Fruit fly (Drosophila melanogaster) whole organism, embryonic: ENCODE measurements around the gene Ugt35A1.
A peak's percentile ranks its signal among the peaks of the same experiment; 100 is the strongest.

Source experiments
- Atf6 ChIP-seq: fragments of 200-800 bp; sonication (Bioruptor generic); IDR thresholded peaks from 2 replicates; pipeline ENCODE4 v1.3.6; 2022; ENCODE audit warnings: missing biosample characterization, missing genetic modification characterization
- CG10654 ChIP-seq: fragments of 200-800 bp; sonication (Bioruptor generic); optimal IDR thresholded peaks from 2 replicates; lab custom pipeline; 2016; ENCODE audit warnings: missing biosample characterization, missing genetic modification characterization
- CG10959 ChIP-seq: fragments of 200-800 bp; sonication (Bioruptor generic); IDR thresholded peaks from 2 replicates; pipeline ENCODE4 v1.3.6; 2022; ENCODE audit warnings: missing biosample characterization, missing genetic modification characterization
- CG13296 ChIP-seq: fragments of 200-800 bp; sonication (Bioruptor generic); optimal IDR thresholded peaks from 3 replicates; lab custom pipeline; 2018; ENCODE audit warnings: missing biosample characterization, mild to moderate bottlenecking, missing genetic modification characterization
- CG13894 ChIP-seq: fragments of 200-800 bp; sonication (Bioruptor generic); optimal IDR thresholded peaks from 3 replicates; lab custom pipeline; 2018; ENCODE audit warnings: missing biosample characterization, mild to moderate bottlenecking, missing genetic modification characterization, moderate library complexity
- CG14965 ChIP-seq: fragments of 200-800 bp; sonication (Bioruptor generic); optimal IDR thresholded peaks from 2 replicates; lab custom pipeline; 2016; ENCODE audit warnings: missing biosample characterization, missing genetic modification characterization, borderline replicate concordance
- CG15601 ChIP-seq: fragments of 200-800 bp; sonication (Bioruptor generic); optimal IDR thresholded peaks from 3 replicates; lab custom pipeline; 2019; ENCODE audit warnings: missing biosample characterization, mild to moderate bottlenecking, missing genetic modification characterization, moderate library complexity
- CG30431 ChIP-seq: fragments of 200-800 bp; sonication (Bioruptor generic); optimal IDR thresholded peaks from 2 replicates; lab custom pipeline; 2017; ENCODE audit warnings: missing biosample characterization, missing genetic modification characterization
- CG31224 ChIP-seq: fragments of 200-800 bp; sonication (Bioruptor generic); IDR thresholded peaks from 2 replicates; pipeline ENCODE4 v1.3.6; 2022; ENCODE audit warnings: missing biosample characterization, missing genetic modification characterization
- CG3163 ChIP-seq: fragments of 200-800 bp; sonication (Bioruptor generic); optimal IDR thresholded peaks from 3 replicates; lab custom pipeline; 2016; ENCODE audit warnings: missing biosample characterization, missing genetic modification characterization
- CG32767 ChIP-seq: fragments of 200-800 bp; sonication (Bioruptor generic); IDR thresholded peaks from 2 replicates; pipeline ENCODE4 v1.3.6; 2022; ENCODE audit warnings: missing biosample characterization, missing genetic modification characterization
- CG34224 ChIP-seq: fragments of 200-800 bp; sonication (Bioruptor generic); IDR thresholded peaks from 3 replicates; pipeline ENCODE4 v1.3.6; 2022; ENCODE audit warnings: missing biosample characterization, missing genetic modification characterization; ENCODE audit not compliant: partially characterized antibody
- CG42726 ChIP-seq: fragments of 200-800 bp; sonication (Bioruptor generic); IDR thresholded peaks from 2 replicates; pipeline ENCODE4 v1.3.6; 2022; ENCODE audit warnings: missing biosample characterization, missing genetic modification characterization; ENCODE audit not compliant: partially characterized antibody
- CG4424 ChIP-seq: fragments of 200-800 bp; sonication (Bioruptor generic); optimal IDR thresholded peaks from 3 replicates; lab custom pipeline; 2016; ENCODE audit warnings: missing biosample characterization, missing genetic modification characterization
- CG4820 ChIP-seq: fragments of 200-800 bp; sonication (Bioruptor generic); optimal IDR thresholded peaks from 3 replicates; lab custom pipeline; 2016; ENCODE audit warnings: missing biosample characterization, missing genetic modification characterization
- CG4854 ChIP-seq: fragments of 200-800 bp; sonication (Bioruptor generic); optimal IDR thresholded peaks from 2 replicates; lab custom pipeline; 2016; ENCODE audit warnings: missing biosample characterization, missing genetic modification characterization, inconsistent platforms
- CG6765 ChIP-seq: fragments of 200-800 bp; sonication (Bioruptor generic); optimal IDR thresholded peaks from 3 replicates; lab custom pipeline; 2017; ENCODE audit warnings: missing biosample characterization, mild to moderate bottlenecking, missing genetic modification characterization
- CG7556 ChIP-seq: fragments of 200-800 bp; sonication (Bioruptor generic); optimal IDR thresholded peaks from 2 replicates; lab custom pipeline; 2017; ENCODE audit warnings: missing biosample characterization, mild to moderate bottlenecking, missing genetic modification characterization
- CG8388 ChIP-seq: fragments of 200-800 bp; sonication (Bioruptor generic); optimal IDR thresholded peaks from 2 replicates; lab custom pipeline; 2019; ENCODE audit warnings: missing biosample characterization, mild to moderate bottlenecking, missing genetic modification characterization, moderate library complexity
- CG9437 ChIP-seq: fragments of 200-800 bp; sonication (Bioruptor generic); optimal IDR thresholded peaks from 2 replicates; lab custom pipeline; 2018; ENCODE audit warnings: missing biosample characterization, mild to moderate bottlenecking, missing genetic modification characterization
- Eip74EF ChIP-seq, 2 experiments: fragments of 200-800 bp in 1 of 2; fragments of >200 bp in 1 of 2; sonication (Bioruptor generic) in 1 of 2; optimal IDR thresholded peaks; 2 replicates each; lab custom pipeline; 2017 to 2019; ENCODE audit warnings: missing biosample characterization in 2 of 2, missing genetic modification characterization in 2 of 2, mild to moderate bottlenecking in 1 of 2, moderate library complexity in 1 of 2
- Ets65A ChIP-seq: fragments of 200-800 bp; sonication (Bioruptor generic); peaks from one replicate; lab custom pipeline; 2016; ENCODE audit warnings: missing biosample characterization, missing genetic modification characterization
- GATAe ChIP-seq: fragments of 200-800 bp; sonication (Bioruptor generic); conservative IDR thresholded peaks from 2 replicates; pipeline ENCODE4 v1.3.6; 2022; ENCODE audit warnings: missing biosample characterization, missing genetic modification characterization
- HLH3B ChIP-seq: fragments of 200-800 bp; sonication (Bioruptor generic); IDR thresholded peaks from 2 replicates; pipeline ENCODE4 v1.3.6; 2022; ENCODE audit warnings: missing biosample characterization, missing genetic modification characterization
- Hey ChIP-seq: fragments of 200-800 bp; sonication (Bioruptor generic); optimal IDR thresholded peaks from 3 replicates; lab custom pipeline; 2018; ENCODE audit warnings: missing biosample characterization, mild to moderate bottlenecking, missing genetic modification characterization
- Hmx ChIP-seq: fragments of 200-800 bp; sonication (Bioruptor generic); optimal IDR thresholded peaks from 2 replicates; lab custom pipeline; 2016; ENCODE audit warnings: missing biosample characterization, missing genetic modification characterization
- Kr ChIP-seq: fragments of 200-800 bp; sonication (Bioruptor generic); optimal IDR thresholded peaks from 2 replicates; lab custom pipeline; 2017; ENCODE audit warnings: missing biosample characterization, mild to moderate bottlenecking, missing genetic modification characterization
- Meics ChIP-seq: fragments of 200-800 bp; sonication (Bioruptor generic); optimal IDR thresholded peaks from 2 replicates; lab custom pipeline; 2017; ENCODE audit warnings: missing biosample characterization, mild to moderate bottlenecking, missing genetic modification characterization
- Mrtf ChIP-seq: fragments of 200-800 bp; sonication (Bioruptor generic); IDR thresholded peaks from 3 replicates; pipeline ENCODE4 v1.3.6; 2022; ENCODE audit warnings: missing biosample characterization, missing genetic modification characterization
- Neu2 ChIP-seq: fragments of 200-800 bp; sonication (Bioruptor generic); optimal IDR thresholded peaks from 3 replicates; lab custom pipeline; 2016; ENCODE audit warnings: missing biosample characterization, missing genetic modification characterization, borderline replicate concordance
- Pdp1 ChIP-seq, 2 experiments: fragments of 200-800 bp; sonication (Bioruptor generic); optimal IDR thresholded peaks; 3 replicates each; lab custom pipeline; 2016; ENCODE audit warnings: missing biosample characterization in 2 of 2, missing genetic modification characterization in 2 of 2, mild to moderate bottlenecking in 1 of 2, moderate library complexity in 1 of 2
- Stat92E ChIP-seq, 3 experiments: fragments of >200 bp in 2 of 3; fragments of 200-800 bp in 1 of 3; sonication (Bioruptor generic) in 1 of 3; optimal IDR thresholded peaks; 2 replicates each; lab custom pipeline; 2017 to 2019; ENCODE audit warnings: missing biosample characterization in 3 of 3, missing genetic modification characterization in 3 of 3, mild to moderate bottlenecking in 1 of 3, moderate library complexity in 1 of 3
- YL-1 ChIP-seq: fragments of 200-800 bp; sonication (Bioruptor generic); optimal IDR thresholded peaks from 3 replicates; lab custom pipeline; 2017; ENCODE audit warnings: missing biosample characterization, mild to moderate bottlenecking, missing genetic modification characterization
- abd-A ChIP-seq: fragments of 200-800 bp; sonication (Bioruptor generic); optimal IDR thresholded peaks from 3 replicates; lab custom pipeline; 2019; ENCODE audit warnings: missing biosample characterization, mild to moderate bottlenecking, missing genetic modification characterization, moderate library complexity
- btn ChIP-seq: fragments of 200-800 bp; sonication (Bioruptor generic); optimal IDR thresholded peaks from 2 replicates; lab custom pipeline; 2016; ENCODE audit warnings: missing biosample characterization, missing genetic modification characterization
- cad ChIP-seq: fragments of >200 bp; optimal IDR thresholded peaks from 2 replicates; lab custom pipeline; 2017; ENCODE audit warnings: missing biosample characterization, missing genetic modification characterization
- chif ChIP-seq, 2 experiments: fragments of 200-800 bp; sonication (Bioruptor generic); optimal IDR thresholded peaks; 3 replicates each; lab custom pipeline; 2016; ENCODE audit warnings: missing biosample characterization in 2 of 2, missing genetic modification characterization in 2 of 2
- dmrt99B ChIP-seq: fragments of 200-800 bp; sonication (Bioruptor generic); optimal IDR thresholded peaks from 2 replicates; lab custom pipeline; 2018; ENCODE audit warnings: missing biosample characterization, mild to moderate bottlenecking, missing genetic modification characterization, moderate library complexity
- eve ChIP-seq, 2 experiments: fragments of >200 bp; optimal IDR thresholded peaks; 2 replicates each; lab custom pipeline; 2017; ENCODE audit warnings: missing biosample characterization in 2 of 2, missing genetic modification characterization in 2 of 2
- fu2 ChIP-seq: fragments of 200-800 bp; sonication (Bioruptor generic); optimal IDR thresholded peaks from 2 replicates; lab custom pipeline; 2016; ENCODE audit warnings: missing biosample characterization, missing genetic modification characterization
- grau ChIP-seq: fragments of 200-800 bp; optimal IDR thresholded peaks from 3 replicates; lab custom pipeline; 2019; ENCODE audit warnings: missing biosample characterization, mild to moderate bottlenecking, missing genetic modification characterization, moderate library complexity
- hb ChIP-seq: fragments of 200-800 bp; sonication (Bioruptor generic); IDR thresholded peaks from 3 replicates; pipeline ENCODE4 v1.3.6; 2022; ENCODE audit warnings: missing biosample characterization, missing genetic modification characterization; ENCODE audit not compliant: partially characterized antibody
- hkb ChIP-seq, 2 experiments: fragments of 200-800 bp in 1 of 2; fragments of >200 bp in 1 of 2; sonication (Bioruptor generic) in 1 of 2; IDR thresholded peaks in 1 of 2; optimal IDR thresholded peaks in 1 of 2; 2 replicates each; pipeline versions ENCODE4 v1.3.6 to Lab custom; 2017 to 2022; ENCODE audit warnings: missing biosample characterization in 1 of 2, missing genetic modification characterization in 1 of 2
- jumu ChIP-seq: fragments of 200-800 bp; sonication (Bioruptor generic); optimal IDR thresholded peaks from 3 replicates; lab custom pipeline; 2016; ENCODE audit warnings: missing biosample characterization, missing genetic modification characterization
- sc ChIP-seq, 3 experiments: fragments of >200 bp in 2 of 3; fragments of 200-800 bp in 1 of 3; sonication (Bioruptor generic) in 1 of 3; optimal IDR thresholded peaks; 2 replicates in 2 of 3; 3 replicates in 1 of 3; lab custom pipeline; 2017; ENCODE audit warnings: mild to moderate bottlenecking in 1 of 3, missing biosample characterization in 1 of 3, missing genetic modification characterization in 1 of 3, missing genetic modification reagents in 1 of 3
- seq ChIP-seq: fragments of 200-800 bp; sonication (Bioruptor generic); IDR thresholded peaks from 2 replicates; pipeline ENCODE4 v1.3.6; 2022; ENCODE audit warnings: missing biosample characterization, missing genetic modification characterization
- tap ChIP-seq: fragments of 200-800 bp; optimal IDR thresholded peaks from 3 replicates; lab custom pipeline; 2019; ENCODE audit warnings: missing biosample characterization, mild to moderate bottlenecking, missing genetic modification characterization, moderate library complexity

The Ugt35A1 gene

DNA sequence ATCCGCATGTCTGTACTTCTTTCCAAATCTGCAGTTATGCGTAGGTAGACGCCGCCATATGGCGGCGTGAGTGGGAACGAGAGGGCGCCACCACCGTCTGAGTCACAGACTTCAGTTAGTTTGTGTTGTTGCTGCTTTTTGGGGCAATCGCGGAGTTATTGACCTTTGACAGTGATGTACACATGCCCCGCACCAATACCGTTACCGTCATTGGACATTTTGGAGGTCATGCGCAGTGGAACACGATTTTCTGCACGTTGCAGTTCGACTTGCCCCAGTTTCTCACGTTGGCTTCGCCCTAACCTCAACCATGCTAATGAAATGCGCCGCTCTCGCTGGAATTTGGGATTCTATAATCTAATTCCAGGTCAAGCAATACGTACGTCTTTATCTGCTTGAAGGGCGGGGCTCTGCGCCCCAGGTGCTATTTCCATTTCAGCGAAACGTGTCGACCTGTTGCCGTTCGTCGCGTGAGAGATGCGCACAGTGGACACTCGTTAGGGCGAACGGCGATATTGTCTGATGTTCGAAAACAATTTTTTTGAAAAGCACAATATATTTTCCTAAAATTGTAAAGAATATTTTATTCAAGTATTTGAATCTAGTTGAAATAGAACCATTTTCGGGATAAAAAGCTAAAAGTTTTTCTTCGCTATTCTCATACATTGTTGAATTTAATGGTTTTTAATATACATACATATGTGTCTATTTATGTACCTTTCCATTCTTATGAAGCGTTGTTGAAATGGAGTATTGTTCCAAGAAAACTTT lies 39.0 kb upstream of the Ugt35A1 start (continued):
- peak; percentile 82 for TF ChIP-seq abd-A (tag; lab: Kevin White, UChicago)
- no peak for TF ChIP-seq CG34224 (GFP tag; lab: Robert Waterston, UW)
- TF ChIP-seq CG15601: no peak
- peak; percentile 83 for TF ChIP-seq CG4820 (GFP tag; lab: Kevin White, UChicago)
- TF ChIP-seq CG8388 (GFP tag; lab: Kevin White, UChicago): peak; percentile 43
- no peak for TF ChIP-seq cad (GFP tag; lab: Kevin White, UChicago)
- no peak for TF ChIP-seq btn (GFP tag; lab: Kevin White, UChicago)
- TF ChIP-seq GATAe (GFP tag; lab: Robert Waterston, UW): no peak
- peak; percentile 23 for TF ChIP-seq CG10654 (GFP tag; lab: Kevin White, UChicago)
- TF ChIP-seq grau: peak; percentile 97
- peak; percentile 67 for TF ChIP-seq CG4854 (GFP tag; lab: Kevin White, UChicago)
- no peak for TF ChIP-seq CG14965 (GFP tag; lab: Kevin White, UChicago)
- TF ChIP-seq CG4424 (GFP tag; lab: Kevin White, UChicago): peak; percentile 71
- TF ChIP-seq tap (tag; lab: Kevin White, UChicago): peak; percentile 45
- peak; percentile 55 to 66 for TF ChIP-seq chif (GFP tag; optimal IDR thresholded peaks at IDR 0.05; lab: Kevin White, UChicago)
- TF ChIP-seq Mrtf (GFP tag; lab: Robert Waterston, UW): peak; percentile 64
- peak; percentile 53 for TF ChIP-seq CG32767
- TF ChIP-seq fu2 (GFP tag; lab: Kevin White, UChicago): peak; percentile 48
- TF ChIP-seq Pdp1 (GFP tag; optimal IDR thresholded peaks at IDR 0.05; lab: Kevin White, UChicago): peak; percentile 74 to 81
- no peak for TF ChIP-seq Stat92E (GFP tag; optimal IDR thresholded peaks at IDR 0.05; lab: Kevin White, UChicago)
- peak; percentile 61 for TF ChIP-seq jumu
- TF ChIP-seq Eip74EF (GFP tag; optimal IDR thresholded peaks at IDR 0.05; lab: Kevin White, UChicago): peak in 1 of 2 experiments; percentile 8
- TF ChIP-seq seq (GFP tag; lab: Robert Waterston, UW): peak; percentile 62
- TF ChIP-seq CG10959 (GFP tag; lab: Robert Waterston, UW): no peak
- no peak for TF ChIP-seq sc (optimal IDR thresholded peaks at IDR 0.05; lab: Kevin White, UChicago)
- TF ChIP-seq sc (GFP tag; optimal IDR thresholded peaks at IDR 0.05; lab: Kevin White, UChicago): peak; percentile 12
- TF ChIP-seq CG7556 (GFP tag; lab: Kevin White, UChicago): peak; percentile 65
- no peak for TF ChIP-seq hkb (optimal IDR thresholded peaks at IDR 0.05; lab: Kevin White, UChicago)
- peak; percentile 73 for TF ChIP-seq hkb (GFP tag; IDR thresholded peaks at IDR 0.05; lab: Robert Waterston, UW)
- TF ChIP-seq YL-1: peak; percentile 57
- TF ChIP-seq CG13894 (tag; lab: Kevin White, UChicago): peak; percentile 94
- peak; percentile 76 for TF ChIP-seq Meics (GFP tag; lab: Kevin White, UChicago)
- peak; percentile 73 for TF ChIP-seq Atf6 (GFP tag; lab: Robert Waterston, UW)
- TF ChIP-seq Hmx: no peak
- TF ChIP-seq hb (GFP tag; lab: Robert Waterston, UW): no peak
- no peak for TF ChIP-seq CG42726 (GFP tag; lab: Robert Waterston, UW)
- peak; percentile 69 for TF ChIP-seq Hey (tag; lab: Kevin White, UChicago)
- peak; percentile 34 for TF ChIP-seq CG3163 (GFP tag; lab: Kevin White, UChicago)
- peak; percentile 52 for TF ChIP-seq CG6765 (GFP tag; lab: Kevin White, UChicago)
- TF ChIP-seq Kr (GFP tag; lab: Kevin White, UChicago): no peak
- TF ChIP-seq CG13296: peak; percentile 65
- peak; percentile 32 for TF ChIP-seq CG30431 (GFP tag; lab: Kevin White, UChicago)
- no peak for TF ChIP-seq Neu2 (GFP tag; lab: Kevin White, UChicago)
- TF ChIP-seq CG9437: peak; percentile 37
- peak; percentile 74 for TF ChIP-seq dmrt99B (tag; lab: Kevin White, UChicago)
- peak; percentile 67 for TF ChIP-seq CG31224 (GFP tag; lab: Robert Waterston, UW)
- peak; percentile 74 for TF ChIP-seq HLH3B (GFP tag; lab: Robert Waterston, UW)
- no peak for TF ChIP-seq eve (GFP tag; optimal IDR thresholded peaks at IDR 0.05; lab: Kevin White, UChicago)
- peak; percentile 98 for TF ChIP-seq Ets65A (GFP tag; lab: Kevin White, UChicago)
